Worm (Caenorhabditis elegans): ENCODE data around the gene C35A5.4.
A peak's percentile ranks its signal among the peaks of the same experiment; 100 is the strongest.

The C35A5.4 gene

DNA sequence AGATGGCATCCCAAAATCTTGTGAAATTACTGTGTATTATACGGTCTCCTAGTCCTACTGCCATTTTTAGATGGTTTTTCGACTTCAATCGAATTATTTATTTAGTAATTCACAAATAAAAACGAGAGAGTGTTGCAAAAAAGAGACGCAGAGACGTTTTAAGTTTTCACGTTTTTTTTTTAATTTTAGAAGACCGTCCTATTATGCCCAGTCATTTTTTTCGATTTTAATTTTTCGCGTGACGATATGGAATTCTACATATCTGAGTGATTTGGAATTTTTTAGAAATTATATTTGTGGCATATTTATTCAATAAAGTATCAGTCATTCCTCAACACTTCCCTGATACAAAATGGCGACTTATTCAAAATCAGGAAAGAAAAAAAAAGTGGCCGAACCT, at the start of gene C35A5.4:
Gene C35A5.4 (plus strand): TSS at position 301 of the 400 bp plus-strand sequence.
- no peak for TF ChIP-seq C16A3.4 (tag; optimal IDR thresholded peaks at IDR 0.05)
- no peak for TF ChIP-seq swsn-7 (tag; optimal IDR thresholded peaks at IDR 0.05)
- TF ChIP-seq egl-27 (tag; optimal IDR thresholded peaks at IDR 0.05), result no peak
- TF ChIP-seq fos-1 (tag; optimal IDR thresholded peaks at IDR 0.05), result no peak
- no peak for TF ChIP-seq ceh-8 (GFP tag; optimal IDR thresholded peaks at IDR 0.05)
- TF ChIP-seq sptf-1 (tag; optimal IDR thresholded peaks at IDR 0.05), result no peak
- no peak for TF ChIP-seq lin-15B (tag; optimal IDR thresholded peaks at IDR 0.05)
- no peak for TF ChIP-seq nhr-237 (tag; optimal IDR thresholded peaks at IDR 0.05)
- TF ChIP-seq ceh-82 (tag; optimal IDR thresholded peaks at IDR 0.05), result no peak
- no peak for TF ChIP-seq mef-2 (tag; optimal IDR thresholded peaks at IDR 0.05)
- TF ChIP-seq skn-1 (tag; optimal IDR thresholded peaks at IDR 0.05), result no peak
- TF ChIP-seq snu-23 (GFP tag; optimal IDR thresholded peaks at IDR 0.05), result no peak

DNA sequence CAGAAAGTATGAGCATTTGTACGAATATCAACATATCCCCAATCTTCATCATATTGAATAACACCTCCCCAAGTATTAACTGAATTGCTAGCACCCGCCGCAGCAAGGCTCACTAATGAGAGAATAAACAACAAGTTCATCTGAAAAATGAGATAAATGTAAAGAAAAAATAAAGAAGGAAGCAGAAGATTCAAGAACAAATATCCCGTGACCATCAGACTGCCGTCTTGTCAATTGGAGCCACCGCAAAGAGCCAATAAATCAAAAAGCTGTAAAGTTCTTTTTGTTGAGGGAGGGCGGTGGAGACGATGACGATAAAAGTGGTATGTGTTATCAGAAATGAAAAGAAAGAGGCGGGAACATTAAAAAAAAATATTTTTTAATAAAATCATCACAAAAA, 43.4 kb upstream of the C35A5.4 start, which contains the start of gene Y32F6A.5:
Gene Y32F6A.5 (minus strand): TSS at position 140 of the 400 bp plus-strand sequence.
- TF ChIP-seq rnt-1 (tag; optimal IDR thresholded peaks at IDR 0.05) (peak; percentile 25), ama-1 (optimal IDR thresholded peaks at IDR 0.05) (no peak), lsy-2 (tag; optimal IDR thresholded peaks at IDR 0.05) (no peak), nhr-19 (GFP tag; conservative IDR thresholded peaks at IDR 0.05) (no peak), swsn-7 (tag; optimal IDR thresholded peaks at IDR 0.05) (no peak), skn-1 (tag; optimal IDR thresholded peaks at IDR 0.05) (no peak), unc-30 (tag; optimal IDR thresholded peaks at IDR 0.05) (no peak), vab-15 (tag; optimal IDR thresholded peaks at IDR 0.05) (no peak), ceh-8 (GFP tag; optimal IDR thresholded peaks at IDR 0.05) (no peak)

DNA sequence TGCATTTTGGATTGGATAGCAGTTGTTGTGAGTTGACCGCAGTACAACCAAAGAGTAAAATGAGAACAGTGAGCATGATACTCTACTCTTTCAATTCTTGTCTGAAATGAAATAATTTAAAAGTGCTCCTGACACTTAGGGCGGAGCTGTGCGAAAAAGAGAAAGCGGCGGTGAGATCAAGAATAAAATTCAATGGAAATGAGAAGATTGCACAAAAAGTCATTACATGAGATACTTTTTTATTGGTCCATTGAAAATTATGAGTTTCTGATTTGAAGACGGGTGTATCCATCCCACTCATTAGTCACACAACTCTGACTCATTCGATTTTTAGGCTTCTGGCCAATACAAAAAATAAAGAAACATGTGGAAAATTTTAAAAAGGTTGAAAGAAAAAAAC, 39.6 kb upstream of the C35A5.4 start, which contains the start of gene F22E12.1:
Gene F22E12.1 (minus strand): TSS at position 101 of the 400 bp plus-strand sequence.
- TF ChIP-seq blmp-1 (tag; optimal IDR thresholded peaks at IDR 0.05), result no peak
- no peak for TF ChIP-seq efl-3 (GFP tag; optimal IDR thresholded peaks at IDR 0.05)
- TF ChIP-seq alr-1 (tag; optimal IDR thresholded peaks at IDR 0.05; ENCODE audit: borderline replicate concordance), result no peak
- TF ChIP-seq fkh-10 (GFP tag; optimal IDR thresholded peaks at IDR 0.05), result no peak
- TF ChIP-seq ceh-90 (tag; optimal IDR thresholded peaks at IDR 0.05), result no peak
- no peak for TF ChIP-seq zag-1 (tag; optimal IDR thresholded peaks at IDR 0.05)
- no peak for TF ChIP-seq snpc-4 (tag; optimal IDR thresholded peaks at IDR 0.05)
- no peak for TF ChIP-seq elt-2 (tag; optimal IDR thresholded peaks at IDR 0.05)
- no peak for TF ChIP-seq snu-23 (GFP tag; optimal IDR thresholded peaks at IDR 0.05)

DNA sequence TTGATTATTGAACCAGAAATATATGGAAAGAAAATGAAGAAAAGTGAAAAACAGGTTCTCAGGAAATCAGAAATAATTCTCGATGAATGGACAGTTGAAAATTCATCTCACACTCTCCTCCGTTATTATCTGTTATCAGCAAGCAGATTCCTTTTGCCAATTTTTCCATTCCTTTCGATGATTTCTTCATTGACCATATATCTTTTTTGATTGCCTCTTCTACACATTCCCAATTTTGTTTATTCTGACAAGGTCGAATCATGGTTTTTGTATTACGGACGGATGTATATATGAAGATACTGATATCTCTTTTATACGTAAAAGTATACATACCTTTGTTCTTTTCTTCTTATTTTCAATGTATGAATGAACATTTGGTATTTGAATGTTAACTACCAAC, 36.1 kb upstream of the C35A5.4 start:
- TF ChIP-seq unc-86 (tag; optimal IDR thresholded peaks at IDR 0.05), result no peak
- TF ChIP-seq C04F5.9 (tag; optimal IDR thresholded peaks at IDR 0.05), result no peak
- TF ChIP-seq snu-23 (GFP tag; optimal IDR thresholded peaks at IDR 0.05), result peak; percentile 30
- peak; percentile 31 for TF ChIP-seq nhr-20 (tag; optimal IDR thresholded peaks at IDR 0.05)
- TF ChIP-seq nhr-90 (tag; optimal IDR thresholded peaks at IDR 0.05; ENCODE audit: poor library complexity), result no peak
- no peak for TF ChIP-seq elt-2 (tag; optimal IDR thresholded peaks at IDR 0.05)
- TF ChIP-seq efl-3 (GFP tag; optimal IDR thresholded peaks at IDR 0.05), result no peak
- no peak for TF ChIP-seq ztf-4 (tag; optimal IDR thresholded peaks at IDR 0.05)
- no peak for TF ChIP-seq pqm-1 (tag; optimal IDR thresholded peaks at IDR 0.05)
- peak; percentile 37 for TF ChIP-seq nhr-71 (tag; optimal IDR thresholded peaks at IDR 0.05)
- TF ChIP-seq vab-15 (tag; optimal IDR thresholded peaks at IDR 0.05), result no peak
- peak in 1 of 2 experiments; percentile 29 for TF ChIP-seq lsy-2 (tag; optimal IDR thresholded peaks at IDR 0.05)
- peak; percentile 90 for TF ChIP-seq nhr-85 (tag)
- no peak for TF ChIP-seq alr-1 (tag; optimal IDR thresholded peaks at IDR 0.05; ENCODE audit: borderline replicate concordance)
- TF ChIP-seq ceh-88 (GFP tag; IDR thresholded peaks at IDR 0.05), result no peak
- TF ChIP-seq Y116A8C.19 (tag; optimal IDR thresholded peaks at IDR 0.05; ENCODE audit: borderline replicate concordance), result no peak
- TF ChIP-seq elt-3 (tag; optimal IDR thresholded peaks at IDR 0.05), result peak in 3 of 6 experiments; percentile 25 to 86 (median 69)
- no peak for TF ChIP-seq unc-130 (tag; optimal IDR thresholded peaks at IDR 0.05)
- peak; percentile 24; the same call in 1 of the 2 replicates for TF ChIP-seq grh-1 (GFP tag; IDR thresholded peaks at IDR 0.05)
- peak; percentile 70 for TF ChIP-seq blmp-1 (tag; optimal IDR thresholded peaks at IDR 0.05)
- TF ChIP-seq lin-14 (GFP tag; optimal IDR thresholded peaks at IDR 0.05), result peak; percentile 74
- TF ChIP-seq nhr-47 (tag; optimal IDR thresholded peaks at IDR 0.05), result no peak
- no peak for TF ChIP-seq nhr-12 (tag; optimal IDR thresholded peaks at IDR 0.05)

Data from whole organism, L1 larva.